Worm (Caenorhabditis elegans) whole organism, L4 larva: ENCODE measurements around the gene Y34B4A.4.

ENCODE experiments used
- D1046.2 ChIP-seq: fragments of 200-800 bp; sonication (Bioruptor generic); IDR thresholded peaks from 2 replicates; pipeline ENCODE4 v1.3.6; 2022; ENCODE audit warnings: missing genetic modification characterization, missing compliant biosample characterization
- F26F4.8 ChIP-seq: fragments of 200-800 bp; sonication (Bioruptor generic); conservative IDR thresholded peaks from 2 replicates; pipeline ENCODE4 v1.3.6; 2022; ENCODE audit warnings: missing genetic modification characterization, missing compliant biosample characterization
- F49E8.2 ChIP-seq: sonication (generic microtip); optimal IDR thresholded peaks from 2 replicates; lab custom pipeline; 2016; ENCODE audit warnings: missing compliant biosample characterization, mild to moderate bottlenecking, missing genetic modification characterization, borderline replicate concordance
- R02D3.7 ChIP-seq: fragments of 150-350 bp; sonication (generic microtip); optimal IDR thresholded peaks from 3 replicates; lab custom pipeline; 2014; ENCODE audit warnings: missing biosample characterization, missing genetic modification characterization
- T20F7.1 ChIP-seq: fragments of 200-800 bp; sonication (Bioruptor generic); optimal IDR thresholded peaks from 2 replicates; lab custom pipeline; 2018; ENCODE audit warnings: mild to moderate bottlenecking, missing genetic modification characterization, missing compliant biosample characterization
- Y48G9A.11 ChIP-seq: fragments of 200-800 bp; sonication (Bioruptor generic); IDR thresholded peaks from 2 replicates; pipeline ENCODE4 v1.3.6; 2022; ENCODE audit warnings: missing genetic modification reagents, missing genetic modification characterization, missing compliant biosample characterization
- ZK337.2 ChIP-seq: fragments of 200-800 bp; sonication (Bioruptor generic); IDR thresholded peaks from 2 replicates; pipeline ENCODE4 v1.3.6; 2022; ENCODE audit warnings: missing genetic modification reagents, missing genetic modification characterization, missing compliant biosample characterization
- ZK546.5 ChIP-seq, 2 experiments: sonication (generic microtip); optimal IDR thresholded peaks; 2 replicates each; lab custom pipeline; 2017; ENCODE audit warnings: missing biosample characterization in 2 of 2, missing genetic modification characterization in 2 of 2
- aly-2 ChIP-seq: sonication (generic microtip); optimal IDR thresholded peaks from 2 replicates; lab custom pipeline; 2018; ENCODE audit warnings: missing biosample characterization, missing genetic modification characterization
- arid-1 ChIP-seq: fragments of 200-800 bp; sonication (Bioruptor generic); conservative IDR thresholded peaks from 2 replicates; pipeline ENCODE4 v1.3.6; 2022; ENCODE audit warnings: missing genetic modification reagents, missing genetic modification characterization, missing compliant biosample characterization
- attf-4 ChIP-seq: sonication (generic microtip); optimal IDR thresholded peaks from 3 replicates; lab custom pipeline; 2017; ENCODE audit warnings: missing biosample characterization, missing genetic modification characterization
- ceh-28 ChIP-seq: fragments of 150-350 bp; optimal IDR thresholded peaks from 2 replicates; lab custom pipeline; 2014; ENCODE audit warnings: missing biosample characterization, missing genetic modification reagents, missing genetic modification characterization
- ceh-82 ChIP-seq: sonication (generic microtip); optimal IDR thresholded peaks from 2 replicates; lab custom pipeline; 2017; ENCODE audit warnings: missing biosample characterization, missing genetic modification characterization
- ces-1 ChIP-seq: fragments of 150-350 bp; sonication (generic microtip); optimal IDR thresholded peaks from 4 replicates; lab custom pipeline; 2014; ENCODE audit warnings: missing biosample characterization, missing genetic modification reagents, missing genetic modification characterization
- ctbp-1 ChIP-seq: fragments of 200-800 bp; sonication (Bioruptor generic); IDR thresholded peaks from 2 replicates; pipeline ENCODE4 v1.3.6; 2022; ENCODE audit warnings: missing genetic modification reagents, missing genetic modification characterization, missing compliant biosample characterization
- daf-12 ChIP-seq: fragments of 150-350 bp; optimal IDR thresholded peaks from 2 replicates; lab custom pipeline; 2014; ENCODE audit warnings: missing biosample characterization, missing genetic modification reagents, missing genetic modification characterization
- daf-19 ChIP-seq: fragments of 200-800 bp; sonication (Bioruptor generic); conservative IDR thresholded peaks from 2 replicates; pipeline ENCODE4 v1.3.6; 2022; ENCODE audit warnings: missing genetic modification characterization, missing compliant biosample characterization
- dmd-6 ChIP-seq: fragments of 200-800 bp; sonication (Bioruptor generic); IDR thresholded peaks from 2 replicates; pipeline ENCODE4 v1.3.6; 2022; ENCODE audit warnings: missing genetic modification reagents, missing genetic modification characterization, missing compliant biosample characterization
- dmd-8 ChIP-seq: fragments of 200-800 bp; sonication (Bioruptor generic); IDR thresholded peaks from 2 replicates; pipeline ENCODE4 v1.3.6; 2022; ENCODE audit warnings: missing genetic modification characterization, missing compliant biosample characterization
- dmd-9 ChIP-seq: fragments of 200-800 bp; sonication (Bioruptor generic); IDR thresholded peaks from 2 replicates; pipeline ENCODE4 v1.3.6; 2022; ENCODE audit warnings: missing genetic modification reagents, missing genetic modification characterization, missing compliant biosample characterization
- gei-8 ChIP-seq: fragments of 200-800 bp; sonication (Bioruptor generic); optimal IDR thresholded peaks from 2 replicates; lab custom pipeline; 2018; ENCODE audit warnings: mild to moderate bottlenecking, missing genetic modification characterization, missing compliant biosample characterization
- hif-1 ChIP-seq, 2 experiments: sonication (generic microtip); optimal IDR thresholded peaks; 2 replicates each; lab custom pipeline; 2016 to 2017; ENCODE audit warnings: missing compliant biosample characterization in 2 of 2, missing genetic modification characterization in 2 of 2, missing genetic modification reagents in 2 of 2, missing genotype in 2 of 2, mild to moderate bottlenecking in 1 of 2
- hlh-30 ChIP-seq: sonication (generic microtip); optimal IDR thresholded peaks from 2 replicates; lab custom pipeline; 2017; ENCODE audit warnings: antibody characterized with exemption, mild to moderate bottlenecking, missing genetic modification characterization, missing compliant biosample characterization; ENCODE audit not compliant: insufficient read depth
- jun-1 ChIP-seq: fragments of 150-350 bp; optimal IDR thresholded peaks from 2 replicates; lab custom pipeline; 2014; ENCODE audit warnings: missing biosample characterization, missing genetic modification reagents, missing genetic modification characterization
- lin-1 ChIP-seq: fragments of 200-800 bp; sonication (Bioruptor generic); IDR thresholded peaks from 2 replicates; pipeline ENCODE4 v1.3.6; 2022; ENCODE audit warnings: missing genetic modification reagents, missing genetic modification characterization, missing compliant biosample characterization
- lin-38 ChIP-seq: fragments of 200-800 bp; sonication (Bioruptor generic); IDR thresholded peaks from 2 replicates; pipeline ENCODE4 v1.3.6; 2022; ENCODE audit warnings: missing genetic modification reagents, missing genetic modification characterization, missing compliant biosample characterization
- lir-3 ChIP-seq: sonication (generic microtip); optimal IDR thresholded peaks from 2 replicates; lab custom pipeline; 2016; ENCODE audit warnings: mild to moderate bottlenecking, missing genetic modification characterization, missing compliant biosample characterization
- mdt-29 ChIP-seq: fragments of 200-800 bp; sonication (Bioruptor generic); IDR thresholded peaks from 2 replicates; pipeline ENCODE4 v1.3.6; 2022; ENCODE audit warnings: missing genetic modification reagents, missing genetic modification characterization, missing compliant biosample characterization
- nhr-102 ChIP-seq: sonication (generic microtip); optimal IDR thresholded peaks from 2 replicates; lab custom pipeline; 2016; ENCODE audit warnings: mild to moderate bottlenecking, missing genetic modification characterization, moderate library complexity, missing compliant biosample characterization
- nhr-25 ChIP-seq: sonication (generic microtip); optimal IDR thresholded peaks from 2 replicates; lab custom pipeline; 2017; ENCODE audit warnings: missing genetic modification characterization, mild to moderate bottlenecking, missing compliant biosample characterization, antibody characterized with exemption, moderate library complexity, borderline replicate concordance; ENCODE audit not compliant: insufficient read depth
- nhr-28 ChIP-seq: fragments of 150-350 bp; optimal IDR thresholded peaks from 2 replicates; lab custom pipeline; 2014; ENCODE audit warnings: missing biosample characterization, missing genetic modification characterization
- nhr-42 ChIP-seq: fragments of 200-800 bp; sonication (Bioruptor generic); IDR thresholded peaks from 2 replicates; pipeline ENCODE4 v1.3.6; 2022; ENCODE audit warnings: missing genetic modification characterization, missing compliant biosample characterization
- nhr-6 ChIP-seq: fragments of 150-350 bp; optimal IDR thresholded peaks from 2 replicates; lab custom pipeline; 2014; ENCODE audit warnings: missing biosample characterization, missing genetic modification characterization
- nhr-76 ChIP-seq: fragments of 150-350 bp; optimal IDR thresholded peaks from 2 replicates; lab custom pipeline; 2014; ENCODE audit warnings: missing biosample characterization, missing genetic modification characterization
- nhr-77 ChIP-seq: fragments of 150-350 bp; optimal IDR thresholded peaks from 2 replicates; lab custom pipeline; 2014; ENCODE audit warnings: missing biosample characterization, missing genetic modification characterization
- pha-4 ChIP-seq, 2 experiments: fragments of 150-350 bp in 1 of 2; fragments of 200-800 bp in 1 of 2; sonication (Bioruptor generic) in 1 of 2; IDR thresholded peaks in 1 of 2; optimal IDR thresholded peaks in 1 of 2; 2 replicates each; pipeline versions ENCODE4 v1.3.6 to Lab custom; 2014 to 2022; ENCODE audit warnings: missing genetic modification characterization in 2 of 2, missing genetic modification reagents in 2 of 2, missing biosample characterization in 1 of 2, missing compliant biosample characterization in 1 of 2
- php-3 ChIP-seq: fragments of 200-800 bp; sonication (Bioruptor generic); IDR thresholded peaks from 2 replicates; pipeline ENCODE4 v1.3.6; 2022; ENCODE audit warnings: missing genetic modification reagents, missing genetic modification characterization, missing compliant biosample characterization
- rbr-2 ChIP-seq: sonication (generic microtip); optimal IDR thresholded peaks from 2 replicates; lab custom pipeline; 2016; ENCODE audit warnings: missing genotype, missing genetic modification characterization, missing compliant biosample characterization
- saeg-2 ChIP-seq: fragments of 200-800 bp; sonication (Bioruptor generic); IDR thresholded peaks from 2 replicates; pipeline ENCODE4 v1.3.6; 2022; ENCODE audit warnings: missing genetic modification reagents, missing genetic modification characterization, missing compliant biosample characterization
- sdz-12 ChIP-seq: fragments of 200-800 bp; sonication (Bioruptor generic); optimal IDR thresholded peaks from 2 replicates; lab custom pipeline; 2018; ENCODE audit warnings: mild to moderate bottlenecking, missing genetic modification characterization, missing compliant biosample characterization
- set-16 ChIP-seq: fragments of 200-800 bp; sonication (Bioruptor generic); IDR thresholded peaks from 2 replicates; pipeline ENCODE4 v1.3.6; 2022; ENCODE audit warnings: missing genetic modification reagents, missing genetic modification characterization, missing compliant biosample characterization
- skn-1 ChIP-seq: fragments of 150-350 bp; optimal IDR thresholded peaks from 2 replicates; lab custom pipeline; 2014; ENCODE audit warnings: missing biosample characterization, missing genetic modification characterization
- snpc-4 ChIP-seq: fragments of 150-350 bp; optimal IDR thresholded peaks from 2 replicates; lab custom pipeline; 2014; ENCODE audit warnings: missing biosample characterization, missing genetic modification characterization
- spr-1 ChIP-seq: sonication (generic microtip); optimal IDR thresholded peaks from 2 replicates; lab custom pipeline; 2016; ENCODE audit warnings: mild to moderate bottlenecking, missing genetic modification characterization, missing compliant biosample characterization
- spr-3 ChIP-seq: fragments of 200-800 bp; sonication (Bioruptor generic); optimal IDR thresholded peaks from 2 replicates; lab custom pipeline; 2018; ENCODE audit warnings: mild to moderate bottlenecking, missing genetic modification characterization, missing compliant biosample characterization
- tag-97 ChIP-seq: fragments of 200-800 bp; sonication (Bioruptor generic); IDR thresholded peaks from 2 replicates; pipeline ENCODE4 v1.3.6; 2022; ENCODE audit warnings: missing genetic modification characterization, missing compliant biosample characterization
- tra-1 ChIP-seq: fragments of 200-800 bp; sonication (Bioruptor generic); IDR thresholded peaks from 2 replicates; pipeline ENCODE4 v1.3.6; 2022; ENCODE audit warnings: missing genetic modification reagents, missing genetic modification characterization, missing compliant biosample characterization
- unc-62 ChIP-seq, 3 experiments: fragments of 150-350 bp in 1 of 3; sonication (generic microtip); optimal IDR thresholded peaks in 2 of 3; peaks in 1 of 3; 1 replicate in 1 of 3; 2 replicates in 2 of 3; lab custom pipeline; 2014 to 2017; ENCODE audit warnings: missing biosample characterization in 3 of 3, missing genetic modification characterization in 3 of 3, missing genetic modification reagents in 3 of 3, missing genotype in 1 of 3
- vab-7 ChIP-seq: fragments of 200-800 bp; sonication (Bioruptor generic); IDR thresholded peaks from 2 replicates; pipeline ENCODE4 v1.3.6; 2022; ENCODE audit warnings: missing genetic modification reagents, missing genetic modification characterization, missing compliant biosample characterization
- zfp-2 ChIP-seq: sonication (generic microtip); optimal IDR thresholded peaks from 2 replicates; lab custom pipeline; 2016; ENCODE audit warnings: mild to moderate bottlenecking, missing genetic modification characterization, missing compliant biosample characterization

Y34B4A.4 gene

DNA sequence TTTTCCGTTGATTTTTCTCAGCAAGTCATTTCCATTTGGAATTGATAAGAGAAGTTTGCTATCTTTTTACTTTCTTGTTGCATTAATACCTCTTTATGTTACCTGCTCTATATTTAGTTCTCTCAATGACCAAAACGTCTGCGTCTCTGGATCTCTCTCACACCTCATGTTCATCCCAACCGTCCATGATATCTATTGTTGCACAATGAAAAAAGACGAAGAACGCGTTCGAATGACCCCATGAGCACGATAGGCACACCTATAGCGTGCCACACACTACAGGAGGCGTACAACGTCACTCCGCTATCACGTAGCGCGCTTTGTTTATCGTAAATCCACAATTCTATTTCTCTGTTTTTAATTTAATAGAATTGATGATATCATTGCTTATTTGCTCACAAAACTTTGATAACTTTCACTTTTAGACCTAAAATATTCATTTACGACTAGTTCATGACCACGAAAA lies 15.1 kb downstream of the Y34B4A.4 start, which contains the start of gene Y34B4A.2 (continued):
- no peak for TF ChIP-seq nhr-25 (tag; lab: Kevin White, UChicago)
- TF ChIP-seq gei-8 (GFP tag; lab: Kevin White, UChicago): no peak
- TF ChIP-seq R02D3.7 (tag; lab: Kevin White, UChicago): peak; percentile 36
- no peak for TF ChIP-seq ceh-28 (tag; lab: Kevin White, UChicago)
- no peak for TF ChIP-seq tag-97
- peak; percentile 11 for TF ChIP-seq nhr-6 (tag; lab: Kevin White, UChicago)
- no peak for TF ChIP-seq lin-38 (GFP tag; lab: Robert Waterston, UW)
- TF ChIP-seq zfp-2 (tag; lab: Kevin White, UChicago): no peak
- no peak for TF ChIP-seq ZK546.5 (tag; optimal IDR thresholded peaks at IDR 0.05; lab: Kevin White, UChicago)
- no peak for TF ChIP-seq lin-1 (GFP tag; lab: Robert Waterston, UW)
- TF ChIP-seq nhr-102 (tag; lab: Kevin White, UChicago): peak; percentile 34
- no peak for TF ChIP-seq daf-12 (tag; lab: Kevin White, UChicago)
- TF ChIP-seq skn-1 (tag; lab: Kevin White, UChicago): no peak
- TF ChIP-seq saeg-2: no peak
- TF ChIP-seq dmd-6 (GFP tag; lab: Robert Waterston, UW): peak; percentile 60
- TF ChIP-seq arid-1 (GFP tag; lab: Robert Waterston, UW): no peak
- no peak for TF ChIP-seq spr-3 (GFP tag; lab: Kevin White, UChicago)
- no peak for TF ChIP-seq ceh-82
- no peak for TF ChIP-seq dmd-8 (GFP tag; lab: Robert Waterston, UW)
- peak; percentile 53; the same call in 1 of the 2 replicates for TF ChIP-seq php-3 (GFP tag; lab: Robert Waterston, UW)
- TF ChIP-seq vab-7 (GFP tag; lab: Robert Waterston, UW): no peak
- peak; percentile 96 for TF ChIP-seq nhr-28
- peak; percentile 22 for TF ChIP-seq nhr-77 (tag; lab: Kevin White, UChicago)
- no peak for TF ChIP-seq F49E8.2 (tag; lab: Kevin White, UChicago)
- TF ChIP-seq spr-1 (tag; lab: Kevin White, UChicago): no peak
- TF ChIP-seq rbr-2: no peak
- no peak for TF ChIP-seq ces-1 (GFP tag; lab: Kevin White, UChicago)
- TF ChIP-seq lir-3: no peak
- 0 out of 2 replicates have a peak, but pooled peaks have one; percentile 20 for TF ChIP-seq ctbp-1
- no peak for TF ChIP-seq pha-4 (GFP tag; IDR thresholded peaks at IDR 0.05; lab: Robert Waterston, UW)
- TF ChIP-seq pha-4 (tag; optimal IDR thresholded peaks at IDR 0.05; lab: Kevin White, UChicago): no peak
- no peak for TF ChIP-seq nhr-42 (GFP tag; lab: Robert Waterston, UW)
- peak in 1 of 2 experiments; percentile 96 for TF ChIP-seq unc-62 (GFP tag; optimal IDR thresholded peaks at IDR 0.05 in 1 of 2; lab: Kevin White, UChicago)
- no peak for TF ChIP-seq unc-62 (tag; optimal IDR thresholded peaks at IDR 0.05; lab: Kevin White, UChicago)
- TF ChIP-seq dmd-9: no peak
- no peak for TF ChIP-seq hif-1 (tag; optimal IDR thresholded peaks at IDR 0.05; lab: Kevin White, UChicago)
- TF ChIP-seq T20F7.1 (GFP tag; lab: Kevin White, UChicago): peak; percentile 96
- no peak for TF ChIP-seq F26F4.8 (GFP tag; lab: Robert Waterston, UW)
- TF ChIP-seq snpc-4 (tag; lab: Kevin White, UChicago): no peak
- TF ChIP-seq mdt-29 (GFP tag; lab: Robert Waterston, UW): no peak
- no peak for TF ChIP-seq jun-1 (tag; lab: Kevin White, UChicago)
- no peak for TF ChIP-seq daf-19 (GFP tag; lab: Robert Waterston, UW)
- no peak for TF ChIP-seq attf-4 (tag; lab: Kevin White, UChicago)
- no peak for TF ChIP-seq aly-2 (tag; lab: Kevin White, UChicago)
- no peak for TF ChIP-seq D1046.2 (GFP tag; lab: Robert Waterston, UW)
- no peak for TF ChIP-seq set-16
- no peak for TF ChIP-seq nhr-76 (tag; lab: Kevin White, UChicago)
- TF ChIP-seq ZK337.2 (GFP tag; lab: Robert Waterston, UW): no peak
- no peak for TF ChIP-seq Y48G9A.11 (GFP tag; lab: Robert Waterston, UW)
- TF ChIP-seq tra-1 (GFP tag; lab: Robert Waterston, UW): no peak
- peak; percentile 71 for TF ChIP-seq hlh-30 (tag; lab: Kevin White, UChicago)
- no peak for TF ChIP-seq sdz-12 (GFP tag; lab: Kevin White, UChicago)
